Worm (Caenorhabditis elegans): Measurements from ENCODE around the gene ZK1307.9.

The ZK1307.9 gene

DNA sequence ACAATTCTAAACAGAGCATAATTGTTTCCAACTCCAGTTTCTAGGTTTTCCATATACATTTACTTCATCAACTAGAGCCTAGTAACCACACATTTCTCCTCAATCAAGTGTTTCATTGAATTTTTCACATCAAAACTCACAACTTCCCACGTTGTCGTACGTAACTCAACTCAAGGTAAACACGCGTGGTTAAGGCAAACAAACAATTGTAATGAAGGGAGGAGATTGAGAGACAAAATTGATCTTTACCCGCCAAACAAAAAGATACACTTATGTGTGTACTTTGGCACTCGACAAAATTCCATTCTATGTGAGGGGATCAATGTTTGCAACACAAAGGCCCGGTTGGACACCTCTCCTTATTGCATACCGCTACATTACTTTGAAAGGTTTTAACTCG lies 44.0 kb upstream of the ZK1307.9 start, which contains the start of gene nhr-19 (continued):
- TF ChIP-seq mdl-1 (tag; optimal IDR thresholded peaks at IDR 0.05): peak in 1 of 2 experiments; percentile 72
- TF ChIP-seq nhr-237 (tag; optimal IDR thresholded peaks at IDR 0.05): no peak
- no peak for TF ChIP-seq pax-3 (tag; optimal IDR thresholded peaks at IDR 0.05)
- no peak for TF ChIP-seq hlh-4 (tag; optimal IDR thresholded peaks at IDR 0.05)
- no peak for TF ChIP-seq pqm-1 (tag; optimal IDR thresholded peaks at IDR 0.05)
- TF ChIP-seq nhr-77 (tag; optimal IDR thresholded peaks at IDR 0.05): no peak
- no peak for TF ChIP-seq hlh-17 (GFP tag; optimal IDR thresholded peaks at IDR 0.05; ENCODE audit: borderline replicate concordance)
- no peak for TF ChIP-seq nhr-85 (tag)
- no peak for TF ChIP-seq nhr-11 (tag; optimal IDR thresholded peaks at IDR 0.05)
- no peak for TF ChIP-seq Y116A8C.19 (tag; optimal IDR thresholded peaks at IDR 0.05; ENCODE audit: borderline replicate concordance)
- peak; percentile 71 for TF ChIP-seq nhr-19 (GFP tag; conservative IDR thresholded peaks at IDR 0.05)
- TF ChIP-seq lin-14 (GFP tag; optimal IDR thresholded peaks at IDR 0.05): peak; percentile 65
- TF ChIP-seq dsc-1 (tag; optimal IDR thresholded peaks at IDR 0.05): no peak

DNA sequence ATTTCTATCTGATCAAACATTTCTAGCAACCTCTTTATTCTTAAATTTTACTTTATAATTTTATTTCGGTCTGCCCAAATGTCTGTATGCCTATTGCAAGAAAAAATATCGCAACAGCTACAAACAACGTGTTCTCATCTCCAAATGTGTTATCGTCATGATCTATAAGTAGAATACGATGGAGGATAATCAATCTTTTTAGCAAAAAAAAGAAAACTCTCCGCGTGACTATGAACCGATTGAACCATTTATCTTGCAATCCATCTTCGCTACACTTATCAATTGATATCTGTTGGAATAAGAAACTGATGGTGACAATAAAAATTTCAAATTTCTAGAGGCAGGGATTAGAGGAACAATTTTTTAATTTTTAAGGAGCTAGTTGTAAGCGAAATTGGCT lies 43.3 kb upstream of the ZK1307.9 start:
- TF ChIP-seq elt-3 (tag; optimal IDR thresholded peaks at IDR 0.05): peak in 3 of 6 experiments; percentile 8 to 85 (median 51)
- TF ChIP-seq blmp-1 (tag; optimal IDR thresholded peaks at IDR 0.05): peak; percentile 78
- peak; percentile 88 for TF ChIP-seq nhr-85 (tag)
- TF ChIP-seq lin-39 (tag; optimal IDR thresholded peaks at IDR 0.05): peak; percentile 47
- peak in 1 of 2 experiments; percentile 32 for TF ChIP-seq lsy-2 (tag; optimal IDR thresholded peaks at IDR 0.05)
- peak; percentile 43 for TF ChIP-seq lin-14 (GFP tag; optimal IDR thresholded peaks at IDR 0.05)
- TF ChIP-seq hpl-2 (GFP tag; optimal IDR thresholded peaks at IDR 0.05): no peak
- peak; percentile 39 for TF ChIP-seq nhr-19 (GFP tag; conservative IDR thresholded peaks at IDR 0.05)
- peak; percentile 45 for TF ChIP-seq nhr-71 (tag; optimal IDR thresholded peaks at IDR 0.05)
- TF ChIP-seq tbx-2 (tag; optimal IDR thresholded peaks at IDR 0.05): no peak
- peak; percentile 74 for TF ChIP-seq nhr-20 (tag; optimal IDR thresholded peaks at IDR 0.05)
- no peak for TF ChIP-seq nhr-90 (tag; optimal IDR thresholded peaks at IDR 0.05; ENCODE audit: poor library complexity)
- TF ChIP-seq unc-98 (GFP tag; IDR thresholded peaks at IDR 0.05): no peak
- TF ChIP-seq lin-35 (GFP tag; optimal IDR thresholded peaks at IDR 0.05): peak in 1 of 2 experiments; percentile 7
- peak; percentile 8 for TF ChIP-seq snu-23 (GFP tag; optimal IDR thresholded peaks at IDR 0.05)

DNA sequence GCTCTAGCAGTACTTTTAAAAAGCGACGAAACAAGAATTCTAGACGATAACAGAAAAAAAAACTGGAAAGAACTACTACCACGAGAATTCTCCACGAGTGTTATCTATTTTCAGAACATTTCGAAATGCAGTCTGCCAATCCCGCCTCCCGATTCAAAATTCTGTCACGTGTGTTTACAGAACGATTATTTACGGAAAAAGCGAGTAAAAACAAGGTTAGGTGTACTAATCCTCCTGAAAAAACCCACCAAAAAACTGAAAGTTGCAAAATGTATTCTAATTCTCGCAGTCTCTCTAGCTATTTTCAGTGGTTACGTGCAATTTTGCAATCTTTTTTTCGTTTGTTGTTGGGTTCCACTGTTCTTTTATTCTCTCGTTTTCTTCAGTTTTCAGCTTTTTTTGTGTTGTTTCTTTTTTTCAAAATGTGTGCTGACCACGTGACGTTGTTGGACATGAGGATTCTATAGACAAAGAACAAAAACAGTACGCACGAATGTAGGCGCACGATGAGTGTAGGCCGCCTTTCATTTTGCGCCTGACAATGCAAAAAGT lies 42.7 kb upstream of the ZK1307.9 start:
- TF ChIP-seq alr-1 (tag; optimal IDR thresholded peaks at IDR 0.05; ENCODE audit: borderline replicate concordance): no peak
- TF ChIP-seq irx-1 (tag; optimal IDR thresholded peaks at IDR 0.05): no peak
- TF ChIP-seq egl-13 (tag; optimal IDR thresholded peaks at IDR 0.05): no peak
- no peak for TF ChIP-seq unc-30 (tag; optimal IDR thresholded peaks at IDR 0.05)
- no peak for TF ChIP-seq elt-2 (tag; optimal IDR thresholded peaks at IDR 0.05)
- no peak for TF ChIP-seq hlh-17 (GFP tag; optimal IDR thresholded peaks at IDR 0.05; ENCODE audit: borderline replicate concordance)
- no peak for TF ChIP-seq unc-130 (tag; optimal IDR thresholded peaks at IDR 0.05)
- peak in 1 of 2 experiments; percentile 44 for TF ChIP-seq lin-35 (GFP tag; optimal IDR thresholded peaks at IDR 0.05)
- TF ChIP-seq efl-1 (optimal IDR thresholded peaks at IDR 0.05): no peak
- TF ChIP-seq efl-1 (GFP tag; optimal IDR thresholded peaks at IDR 0.05 in 1 of 2): peak in 1 of 2 experiments; percentile 42
- no peak for TF ChIP-seq unc-86 (tag; optimal IDR thresholded peaks at IDR 0.05)
- no peak for TF ChIP-seq lin-13 (GFP tag; optimal IDR thresholded peaks at IDR 0.05)
- no peak for TF ChIP-seq nhr-84 (tag; optimal IDR thresholded peaks at IDR 0.05)
- TF ChIP-seq nhr-90 (tag; optimal IDR thresholded peaks at IDR 0.05; ENCODE audit: poor library complexity): no peak
- no peak for TF ChIP-seq lir-3 (tag; optimal IDR thresholded peaks at IDR 0.05; ENCODE audit: poor library complexity)

DNA sequence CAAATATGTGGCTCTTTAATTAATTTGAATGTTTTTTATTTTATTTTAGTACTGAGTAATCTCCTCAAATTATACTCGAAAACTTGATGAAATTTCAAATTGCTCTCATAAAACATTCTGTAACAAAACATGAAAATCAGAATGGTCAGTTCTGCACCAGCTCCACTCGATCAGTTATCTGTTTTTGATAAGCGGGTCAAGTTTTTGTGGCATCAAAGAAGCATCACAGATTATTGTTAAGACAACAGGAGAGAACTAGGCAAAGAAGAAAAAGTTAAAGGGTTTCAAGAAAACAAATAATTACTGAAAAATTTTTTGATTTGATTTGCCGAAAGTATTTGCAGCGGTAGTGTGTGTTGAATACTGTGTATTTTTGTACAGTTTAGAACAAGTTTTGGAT lies 42.2 kb upstream of the ZK1307.9 start:
- TF ChIP-seq C34B4.2 (tag; optimal IDR thresholded peaks at IDR 0.05) (no peak), lin-35 (GFP tag; optimal IDR thresholded peaks at IDR 0.05) (peak in 1 of 2 experiments; percentile 3), tbx-2 (tag; optimal IDR thresholded peaks at IDR 0.05) (no peak), sptf-1 (tag; optimal IDR thresholded peaks at IDR 0.05) (no peak), egl-13 (tag; optimal IDR thresholded peaks at IDR 0.05) (no peak), C04F5.9 (tag; optimal IDR thresholded peaks at IDR 0.05) (no peak), elt-2 (tag; optimal IDR thresholded peaks at IDR 0.05) (peak; percentile 63), nhr-19 (GFP tag; conservative IDR thresholded peaks at IDR 0.05) (peak; percentile 62), unc-30 (tag; optimal IDR thresholded peaks at IDR 0.05) (no peak), jun-1 (tag; optimal IDR thresholded peaks at IDR 0.05) (no peak)

All from whole organism, L1 larva.